Fruit fly (Drosophila melanogaster): ENCODE measurements around the gene CG13796.
"Not testable (repeated sequence)": the region's sequence is repeated elsewhere in the genome, so short reads cannot be mapped to it uniquely, and the experiment has no call there.

- TF ChIP-seq CTCF, CG8478 (optimal IDR thresholded peaks at IDR 0.05): not testable (repeated sequence)
Observed at dm6 chr2L:7738709-7739108, 6.2 kb upstream of the CG13796 start, which contains the start of gene CG31904.

Data from S2 (cell line).